Fruit fly (Drosophila melanogaster) whole organism, embryonic: ENCODE measurements around the gene CG1416.

Source experiments
- CG14710 ChIP-seq: fragments of 200-800 bp; sonication (Bioruptor generic); optimal IDR thresholded peaks from 3 replicates; lab custom pipeline; 2019; ENCODE audit warnings: missing biosample characterization, mild to moderate bottlenecking, missing genetic modification characterization, moderate library complexity
- Hmx ChIP-seq: fragments of 200-800 bp; sonication (Bioruptor generic); optimal IDR thresholded peaks from 2 replicates; lab custom pipeline; 2016; ENCODE audit warnings: missing biosample characterization, missing genetic modification characterization
- abd-A ChIP-seq: fragments of 200-800 bp; sonication (Bioruptor generic); optimal IDR thresholded peaks from 3 replicates; lab custom pipeline; 2019; ENCODE audit warnings: missing biosample characterization, mild to moderate bottlenecking, missing genetic modification characterization, moderate library complexity
- psq ChIP-seq: fragments of 200-800 bp; sonication (Bioruptor generic); optimal IDR thresholded peaks from 2 replicates; lab custom pipeline; 2017; ENCODE audit warnings: missing biosample characterization, missing genetic modification characterization
- pzg ChIP-seq: fragments of 200-800 bp; sonication (Bioruptor generic); optimal IDR thresholded peaks from 3 replicates; lab custom pipeline; 2018; ENCODE audit warnings: missing biosample characterization, mild to moderate bottlenecking, missing genetic modification characterization, moderate library complexity
- usp ChIP-seq: fragments of >200 bp; optimal IDR thresholded peaks from 2 replicates; lab custom pipeline; 2017; ENCODE audit warnings: missing biosample characterization, missing genetic modification characterization

DNA sequence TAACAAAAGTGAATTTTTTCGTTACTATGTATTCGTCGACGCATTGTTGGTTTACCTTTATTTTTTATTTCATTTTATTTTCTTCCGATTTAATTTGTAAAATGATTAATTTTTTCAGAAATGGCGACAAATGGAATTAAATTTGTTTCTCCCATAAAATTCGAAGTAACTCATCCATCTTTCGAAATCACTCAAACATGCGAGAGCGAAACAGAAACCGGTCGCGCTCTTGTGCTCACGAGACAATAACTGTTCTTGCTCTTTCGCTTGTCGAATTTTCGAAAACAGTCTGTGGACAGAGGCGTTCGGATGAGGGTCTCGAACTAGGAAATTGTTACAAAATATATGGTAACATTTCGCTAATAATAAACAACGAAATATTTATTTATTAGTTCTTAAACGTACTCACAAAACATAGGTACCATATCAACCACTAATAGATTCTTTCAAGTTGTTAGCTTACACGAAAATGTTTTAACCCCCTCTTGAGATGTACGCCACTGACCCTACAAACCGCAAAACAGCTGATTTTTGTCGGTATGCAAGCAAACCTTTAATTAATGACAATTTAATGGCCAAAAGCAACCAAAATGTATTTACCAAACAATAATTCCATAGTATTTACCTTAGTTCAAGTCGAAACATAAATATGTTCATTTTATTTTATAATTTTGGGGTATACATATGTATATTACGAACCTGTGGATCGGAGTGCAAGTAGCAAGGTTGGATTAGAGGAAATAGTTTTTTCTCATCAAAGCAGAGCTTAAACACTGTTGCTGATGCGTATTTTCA lies 36.9 kb downstream of the CG1416 start:
- TF ChIP-seq abd-A (tag; lab: Kevin White, UChicago) = peak; percentile 92
- peak; percentile 16 for TF ChIP-seq pzg (GFP tag; lab: Kevin White, UChicago)
- peak; percentile 86 for TF ChIP-seq psq (GFP tag; lab: Kevin White, UChicago)
- peak; percentile 97 for TF ChIP-seq CG14710 (tag; lab: Kevin White, UChicago)
- peak; percentile 92 for TF ChIP-seq Hmx
- no peak for TF ChIP-seq usp (GFP tag; lab: Kevin White, UChicago)
